Fruit fly (Drosophila melanogaster): ENCODE results near the gene dally.

DNA sequence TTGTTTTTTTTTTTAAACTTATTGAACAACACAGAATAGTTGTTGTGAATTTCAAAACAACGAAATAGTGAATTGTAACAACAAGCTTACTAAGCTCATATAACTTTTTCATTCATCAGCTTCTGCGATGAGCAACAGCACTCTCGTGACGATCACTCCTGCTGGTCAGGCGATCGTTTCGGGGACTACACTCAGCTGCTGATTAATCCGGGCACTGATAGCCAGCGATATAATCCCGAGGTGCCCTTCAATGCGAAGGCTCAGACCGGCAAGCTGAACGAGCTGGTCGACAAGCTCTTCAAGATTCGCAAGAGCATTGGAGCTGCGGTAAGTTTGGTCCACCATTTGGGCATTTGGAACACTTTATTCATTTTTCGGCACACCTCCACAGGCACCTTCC lies 61.2 kb downstream of the dally start, which contains the start of gene CG43169:
- no peak for TF ChIP-seq lola (GFP tag; optimal IDR thresholded peaks at IDR 0.05)
- no peak for TF ChIP-seq Abd-B (GFP tag; optimal IDR thresholded peaks at IDR 0.05)
- no peak for TF ChIP-seq Jra (GFP tag; optimal IDR thresholded peaks at IDR 0.05)
- TF ChIP-seq Dif (GFP tag; optimal IDR thresholded peaks at IDR 0.05; ENCODE audit: partially characterized antibody) = no peak
- TF ChIP-seq fru (GFP tag; optimal IDR thresholded peaks at IDR 0.05) = no peak
- no peak for TF ChIP-seq h (GFP tag; optimal IDR thresholded peaks at IDR 0.05)
